Worm (Caenorhabditis elegans) whole organism, early embryonic: ENCODE data around the gene ZC239.21.
"Not testable (repeated sequence)": the region's sequence is repeated elsewhere in the genome, so short reads cannot be mapped to it uniquely, and the experiment has no call there.

ENCODE experiments used
- B0310.2 ChIP-seq: sonication (generic microtip); optimal IDR thresholded peaks from 2 replicates; lab custom pipeline; 2016; ENCODE audit warnings: mild to moderate bottlenecking, missing genetic modification characterization, missing compliant biosample characterization
- F13C5.2 ChIP-seq: sonication (generic microtip); optimal IDR thresholded peaks from 2 replicates; lab custom pipeline; 2017; ENCODE audit warnings: mild to moderate bottlenecking, missing genetic modification characterization, inconsistent platforms, missing compliant biosample characterization
- aly-1 ChIP-seq: sonication (generic microtip); optimal IDR thresholded peaks from 2 replicates; lab custom pipeline; 2016; ENCODE audit warnings: missing genetic modification characterization, missing compliant biosample characterization
- ama-1 ChIP-seq: fragments of 150-350 bp; optimal IDR thresholded peaks from 2 replicates; lab custom pipeline; 2014
- ceh-13 ChIP-seq: fragments of 200-800 bp; sonication (Bioruptor generic); optimal IDR thresholded peaks from 2 replicates; lab custom pipeline; 2018; ENCODE audit warnings: mild to moderate bottlenecking, missing genetic modification characterization, missing compliant biosample characterization
- ceh-36 ChIP-seq: sonication (generic microtip); optimal IDR thresholded peaks from 2 replicates; lab custom pipeline; 2016; ENCODE audit warnings: missing genetic modification characterization, inconsistent platforms, missing compliant biosample characterization
- ets-7 ChIP-seq: sonication (generic microtip); optimal IDR thresholded peaks from 2 replicates; lab custom pipeline; 2016; ENCODE audit warnings: missing genotype, missing genetic modification characterization, missing compliant biosample characterization
- flt-1 ChIP-seq: fragments of 200-800 bp; sonication (Bioruptor generic); IDR thresholded peaks from 2 replicates; pipeline ENCODE4 v1.3.6; 2022; ENCODE audit warnings: missing genetic modification characterization, missing compliant biosample characterization
- hmbx-1 ChIP-seq: sonication (generic microtip); optimal IDR thresholded peaks from 2 replicates; lab custom pipeline; 2016; ENCODE audit warnings: mild to moderate bottlenecking, missing genetic modification characterization, missing compliant biosample characterization
- hmg-4 ChIP-seq: fragments of 200-800 bp; sonication (Bioruptor generic); optimal IDR thresholded peaks from 2 replicates; lab custom pipeline; 2018; ENCODE audit warnings: mild to moderate bottlenecking, missing genetic modification characterization, missing compliant biosample characterization
- hnd-1 ChIP-seq: sonication (generic microtip); optimal IDR thresholded peaks from 2 replicates; lab custom pipeline; 2016; ENCODE audit warnings: missing genetic modification characterization, missing compliant biosample characterization
- pes-1 ChIP-seq: fragments of 200-800 bp; sonication (Bioruptor generic); IDR thresholded peaks from 2 replicates; pipeline ENCODE4 v1.3.6; 2022; ENCODE audit warnings: missing genetic modification reagents, missing genetic modification characterization, missing compliant biosample characterization
- scrt-1 ChIP-seq: fragments of 200-800 bp; sonication (Bioruptor generic); IDR thresholded peaks from 2 replicates; pipeline ENCODE4 v1.3.6; 2022; ENCODE audit warnings: missing genetic modification characterization, missing compliant biosample characterization
- sea-1 ChIP-seq: fragments of 200-800 bp; sonication (Bioruptor generic); conservative IDR thresholded peaks from 2 replicates; pipeline ENCODE4 v1.3.6; 2022; ENCODE audit warnings: missing genetic modification characterization, missing compliant biosample characterization
- tbx-11 ChIP-seq: fragments of 200-800 bp; sonication (Bioruptor generic); IDR thresholded peaks from 2 replicates; pipeline ENCODE4 v1.3.6; 2022; ENCODE audit warnings: missing genetic modification characterization, missing compliant biosample characterization
- tbx-37 ChIP-seq: fragments of 200-800 bp; sonication (Bioruptor generic); conservative IDR thresholded peaks from 2 replicates; pipeline ENCODE4 v1.3.6; 2022; ENCODE audit warnings: missing genetic modification reagents, missing genetic modification characterization, missing compliant biosample characterization
- tra-4 ChIP-seq: sonication (generic microtip); optimal IDR thresholded peaks from 2 replicates; lab custom pipeline; 2017; ENCODE audit warnings: missing genetic modification characterization, missing compliant biosample characterization

ZC239.21 gene

DNA sequence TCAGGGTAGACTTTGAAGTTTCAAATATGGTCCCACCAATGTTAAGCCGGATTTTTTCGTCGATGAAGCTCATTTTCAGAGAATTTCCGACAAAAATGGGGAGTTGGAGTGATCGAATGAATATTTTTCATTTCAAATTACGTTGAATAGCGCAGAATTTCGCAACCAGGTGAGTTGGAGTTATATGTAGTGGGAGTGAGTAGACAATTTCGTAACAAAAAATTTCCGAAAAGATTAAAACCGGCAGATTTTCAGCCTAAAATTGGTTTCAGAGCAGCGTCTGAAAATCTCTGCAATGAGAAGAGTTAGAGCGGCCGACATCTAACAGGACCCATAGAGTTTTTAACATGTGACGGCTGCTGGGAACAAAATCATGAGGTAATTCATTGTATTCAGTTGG is 1.9 kb downstream of the ZC239.21 start, which contains the start of gene sdz-35:
sdz-35 (minus strand) TSS at position 101 of the 400 bp plus-strand sequence.
- TF ChIP-seq ets-7 (tag; lab: Kevin White, UChicago): no peak
- no peak for TF ChIP-seq aly-1
- TF ChIP-seq hmbx-1 (tag; lab: Kevin White, UChicago): no peak
- no peak for TF ChIP-seq ama-1 (lab: Kevin White, UChicago)

- no peak for TF ChIP-seq ama-1 (lab: Kevin White, UChicago)
These were observed 2.5 kb downstream of the ZC239.21 start, which contains the start of gene ZC239.6 for ce11 chrII:3209251-3209650. TSS of gene ZC239.6 (plus strand) at chrII:3209631.

ce11 chrII:3210365-3210764 is 3.6 kb downstream of the ZC239.21 start, which contains the start of gene ZC239.5:
TSS of gene ZC239.5 (plus strand) at chrII:3210665.
- TF ChIP-seq hnd-1 (tag; lab: Kevin White, UChicago): no peak
- TF ChIP-seq tbx-11 (GFP tag; lab: Robert Waterston, UW): no peak
- no peak for TF ChIP-seq ets-7 (tag; lab: Kevin White, UChicago)
- no peak for TF ChIP-seq pes-1 (GFP tag; lab: Robert Waterston, UW)
- no peak for TF ChIP-seq scrt-1
- TF ChIP-seq aly-1: no peak
- TF ChIP-seq ceh-36 (tag; lab: Kevin White, UChicago): no peak
- no peak for TF ChIP-seq tbx-37 (GFP tag; lab: Robert Waterston, UW)
- no peak for TF ChIP-seq tra-4 (tag; lab: Kevin White, UChicago)
- no peak for TF ChIP-seq hmbx-1 (tag; lab: Kevin White, UChicago)
- no peak for TF ChIP-seq ama-1 (lab: Kevin White, UChicago)
- TF ChIP-seq B0310.2 (tag; lab: Kevin White, UChicago): no peak
- TF ChIP-seq sea-1 (GFP tag; lab: Robert Waterston, UW): no peak

ce11 chrII:3213898-3214297 is 7.2 kb downstream of the ZC239.21 start, which contains the start of gene ZC239.4:
TSS of gene ZC239.4 (plus strand) at chrII:3214198.
- TF ChIP-seq ama-1 (lab: Kevin White, UChicago) (no peak), ets-7 (tag; lab: Kevin White, UChicago) (no peak), tra-4 (tag; lab: Kevin White, UChicago) (no peak), hnd-1 (tag; lab: Kevin White, UChicago) (no peak), ceh-36 (tag; lab: Kevin White, UChicago) (no peak), tbx-37 (GFP tag; lab: Robert Waterston, UW) (no peak), ceh-13 (GFP tag; lab: Kevin White, UChicago) (no peak), scrt-1 (no peak), hmbx-1 (tag; lab: Kevin White, UChicago) (no peak), B0310.2 (tag; lab: Kevin White, UChicago) (no peak), pes-1 (GFP tag; lab: Robert Waterston, UW) (no peak), hmg-4 (GFP tag; lab: Kevin White, UChicago) (no peak), aly-1 (no peak), tbx-11 (GFP tag; lab: Robert Waterston, UW) (no peak), flt-1 (GFP tag; lab: Robert Waterston, UW) (no peak), F13C5.2 (no peak), sea-1 (GFP tag; lab: Robert Waterston, UW) (no peak)

DNA sequence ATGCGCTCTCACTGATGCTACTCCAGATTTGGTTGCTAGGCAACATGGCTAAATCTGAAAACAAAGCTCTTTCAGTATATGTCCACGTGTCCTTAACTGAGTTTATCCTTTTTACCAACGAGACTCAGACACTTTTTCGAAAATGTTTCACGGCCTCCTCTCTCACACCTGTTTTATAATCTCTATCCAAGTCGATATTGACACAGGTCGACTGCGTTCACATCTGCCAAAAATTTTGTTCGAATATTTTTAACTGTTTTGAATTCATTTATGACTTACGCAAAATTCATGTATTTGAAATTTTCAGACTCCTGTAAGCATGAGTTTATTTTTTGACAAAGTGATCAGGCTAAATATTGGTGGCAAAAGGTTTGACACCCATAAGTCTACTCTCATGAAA is 9.0 kb downstream of the ZC239.21 start, which contains the start of gene ZC239.3:
ZC239.3 (plus strand) TSS at position 301 of the 400 bp plus-strand sequence.
- TF ChIP-seq aly-1; pes-1 (GFP tag; lab: Robert Waterston, UW); ets-7 (tag; lab: Kevin White, UChicago): not testable (repeated sequence)

DNA sequence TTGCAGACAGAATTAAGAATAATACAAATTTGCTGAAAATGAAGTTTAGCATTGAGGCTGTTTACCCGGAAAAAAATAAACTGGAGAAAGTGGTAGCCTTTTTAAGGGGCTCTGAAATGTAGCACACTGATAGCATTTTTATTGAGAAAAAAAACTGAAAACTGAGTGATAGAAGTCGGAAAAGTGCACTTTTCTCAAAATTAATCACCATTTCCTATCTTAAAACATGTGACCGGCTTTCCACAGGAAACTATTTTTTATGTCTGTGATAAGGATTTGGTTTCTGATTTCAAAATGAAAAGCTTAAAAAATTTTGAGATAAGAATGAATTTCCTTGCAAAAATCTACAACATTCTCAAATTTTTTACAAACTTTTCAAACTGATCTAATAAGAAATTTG is 14.0 kb downstream of the ZC239.21 start, which contains the start of gene ZC239.22:
ZC239.22 (minus strand) TSS at position 101 of the 400 bp plus-strand sequence.
- TF ChIP-seq hmg-4 (GFP tag; lab: Kevin White, UChicago) (no peak), tra-4 (tag; lab: Kevin White, UChicago) (no peak), flt-1 (GFP tag; lab: Robert Waterston, UW) (no peak), scrt-1 (no peak), F13C5.2 (no peak), hnd-1 (tag; lab: Kevin White, UChicago) (no peak), hmbx-1 (tag; lab: Kevin White, UChicago) (no peak), tbx-11 (GFP tag; lab: Robert Waterston, UW) (no peak), tbx-37 (GFP tag; lab: Robert Waterston, UW) (no peak), B0310.2 (tag; lab: Kevin White, UChicago) (no peak), pes-1 (GFP tag; lab: Robert Waterston, UW) (no peak), ceh-36 (tag; lab: Kevin White, UChicago) (no peak), sea-1 (GFP tag; lab: Robert Waterston, UW) (no peak), aly-1 (no peak), ceh-13 (GFP tag; lab: Kevin White, UChicago) (no peak)

ce11 chrII:3221730-3222129 is 15.0 kb downstream of the ZC239.21 start, which contains the start of gene ZC239.14:
TSS of gene ZC239.14 (minus strand) at chrII:3222034.
- TF ChIP-seq scrt-1 (no peak), ets-7 (tag; lab: Kevin White, UChicago) (no peak), hmbx-1 (tag; lab: Kevin White, UChicago) (no peak), F13C5.2 (no peak), sea-1 (GFP tag; lab: Robert Waterston, UW) (no peak), hnd-1 (tag; lab: Kevin White, UChicago) (no peak), tra-4 (tag; lab: Kevin White, UChicago) (no peak)

ce11 chrII:3222686-3223085 is 15.9 kb downstream of the ZC239.21 start, which contains the start of gene ZC239.13:
TSS of gene ZC239.13 (minus strand) at chrII:3222839.
- TF ChIP-seq scrt-1: no peak
